Worm (Caenorhabditis elegans) whole organism, L3 larva: ENCODE measurements around the gene T08H10.3.
A peak's percentile ranks its signal among the peaks of the same experiment; 100 is the strongest.

Experiments
- ZK546.5 ChIP-seq: sonication (generic microtip); optimal IDR thresholded peaks from 2 replicates; lab custom pipeline; 2017; ENCODE audit warnings: missing biosample characterization, missing genetic modification characterization
- aly-2 ChIP-seq: fragments of 150-350 bp; optimal IDR thresholded peaks from 2 replicates; lab custom pipeline; 2014; ENCODE audit warnings: missing biosample characterization, missing genetic modification characterization
- ama-1 ChIP-seq: fragments of 150-350 bp; optimal IDR thresholded peaks from 2 replicates; lab custom pipeline; 2018
- ceh-16 ChIP-seq: sonication (generic microtip); optimal IDR thresholded peaks from 2 replicates; lab custom pipeline; 2017; ENCODE audit warnings: missing biosample characterization, missing genetic modification characterization
- ceh-28 ChIP-seq: fragments of 150-350 bp; optimal IDR thresholded peaks from 2 replicates; lab custom pipeline; 2014; ENCODE audit warnings: missing biosample characterization, missing genetic modification reagents, missing genetic modification characterization
- ceh-82 ChIP-seq: fragments of 150-350 bp; optimal IDR thresholded peaks from 2 replicates; lab custom pipeline; 2014; ENCODE audit warnings: missing biosample characterization, missing genetic modification characterization
- ceh-9 ChIP-seq: sonication (generic microtip); optimal IDR thresholded peaks from 2 replicates; lab custom pipeline; 2018; ENCODE audit warnings: missing biosample characterization, missing genetic modification characterization
- daf-12 ChIP-seq: fragments of 150-350 bp; optimal IDR thresholded peaks from 2 replicates; lab custom pipeline; 2014; ENCODE audit warnings: missing biosample characterization, missing genetic modification reagents, missing genetic modification characterization
- egl-27 ChIP-seq: sonication (generic microtip); optimal IDR thresholded peaks from 4 replicates; lab custom pipeline; 2017; ENCODE audit warnings: missing biosample characterization, missing genetic modification reagents, missing genetic modification characterization
- egl-5 ChIP-seq: fragments of 150-350 bp; optimal IDR thresholded peaks from 2 replicates; lab custom pipeline; 2017; ENCODE audit warnings: missing biosample characterization, missing genetic modification reagents, missing genetic modification characterization, inconsistent platforms
- elt-1 ChIP-seq: fragments of 150-350 bp; optimal IDR thresholded peaks from 2 replicates; lab custom pipeline; 2014; ENCODE audit warnings: missing biosample characterization, missing genetic modification characterization
- elt-2 ChIP-seq: sonication (generic microtip); optimal IDR thresholded peaks from 2 replicates; lab custom pipeline; 2016; ENCODE audit warnings: missing genetic modification reagents, mild to moderate bottlenecking, missing genetic modification characterization, missing compliant biosample characterization
- elt-3 ChIP-seq, 3 experiments: fragments of 150-350 bp in 1 of 3; sonication (generic microtip) in 2 of 3; optimal IDR thresholded peaks; 2 replicates in 2 of 3; 4 replicates in 1 of 3; lab custom pipeline; 2014 to 2017; ENCODE audit warnings: missing biosample characterization in 3 of 3, missing genetic modification characterization in 3 of 3
- eor-1 ChIP-seq, 2 experiments: fragments of 150-350 bp; optimal IDR thresholded peaks; 2 replicates each; lab custom pipeline; 2014 to 2018; ENCODE audit warnings: missing biosample characterization in 2 of 2, missing genetic modification characterization in 2 of 2
- fkh-10 ChIP-seq: sonication (generic microtip); optimal IDR thresholded peaks from 2 replicates; lab custom pipeline; 2017; ENCODE audit warnings: missing biosample characterization, missing genetic modification reagents, missing genetic modification characterization
- fkh-2 ChIP-seq: fragments of 150-350 bp; optimal IDR thresholded peaks from 2 replicates; lab custom pipeline; 2014; ENCODE audit warnings: missing biosample characterization, missing genetic modification reagents, missing genetic modification characterization
- fos-1 ChIP-seq: fragments of 150-350 bp; optimal IDR thresholded peaks from 2 replicates; lab custom pipeline; 2014; ENCODE audit warnings: missing biosample characterization, missing genetic modification characterization
- hmg-11 ChIP-seq: sonication (generic microtip); optimal IDR thresholded peaks from 2 replicates; lab custom pipeline; 2016; ENCODE audit warnings: missing genetic modification characterization, missing compliant biosample characterization
- jun-1 ChIP-seq: fragments of 150-350 bp; optimal IDR thresholded peaks from 2 replicates; lab custom pipeline; 2014; ENCODE audit warnings: missing biosample characterization, missing genetic modification reagents, missing genetic modification characterization
- lin-15B ChIP-seq: fragments of 150-350 bp; optimal IDR thresholded peaks from 2 replicates; lab custom pipeline; 2014; ENCODE audit warnings: missing biosample characterization, missing genetic modification characterization
- lin-39 ChIP-seq: fragments of 150-350 bp; optimal IDR thresholded peaks from 2 replicates; lab custom pipeline; 2018; ENCODE audit warnings: missing biosample characterization, missing genetic modification reagents, missing genetic modification characterization
- lsy-12 ChIP-seq: sonication (generic microtip); optimal IDR thresholded peaks from 2 replicates; lab custom pipeline; 2016; ENCODE audit warnings: mild to moderate bottlenecking, missing genetic modification characterization, missing compliant biosample characterization
- mdl-1 ChIP-seq: fragments of 150-350 bp; optimal IDR thresholded peaks from 2 replicates; lab custom pipeline; 2014; ENCODE audit warnings: missing biosample characterization, missing genetic modification characterization
- mml-1 ChIP-seq: fragments of 150-350 bp; sonication (generic microtip); optimal IDR thresholded peaks from 3 replicates; lab custom pipeline; 2014; ENCODE audit warnings: missing biosample characterization, missing genetic modification characterization
- nhr-11 ChIP-seq: fragments of 150-350 bp; optimal IDR thresholded peaks from 2 replicates; lab custom pipeline; 2014; ENCODE audit warnings: missing biosample characterization, missing genetic modification characterization
- nhr-12 ChIP-seq: fragments of 150-350 bp; optimal IDR thresholded peaks from 2 replicates; lab custom pipeline; 2014; ENCODE audit warnings: missing biosample characterization, missing genetic modification characterization
- nhr-23 ChIP-seq: fragments of 150-350 bp; optimal IDR thresholded peaks from 2 replicates; lab custom pipeline; 2014; ENCODE audit warnings: missing biosample characterization, missing genetic modification reagents, missing genetic modification characterization
- nhr-237 ChIP-seq: fragments of 150-350 bp; optimal IDR thresholded peaks from 2 replicates; lab custom pipeline; 2014; ENCODE audit warnings: missing biosample characterization, missing genetic modification characterization
- nhr-43 ChIP-seq: sonication (generic microtip); optimal IDR thresholded peaks from 2 replicates; lab custom pipeline; 2016; ENCODE audit warnings: mild to moderate bottlenecking, missing genetic modification characterization, missing compliant biosample characterization; ENCODE audit not compliant: poor library complexity, severe bottlenecking
- nhr-67 ChIP-seq: fragments of 150-350 bp; optimal IDR thresholded peaks from 2 replicates; lab custom pipeline; 2014; ENCODE audit warnings: missing biosample characterization, missing genetic modification characterization
- nhr-76 ChIP-seq: fragments of 150-350 bp; sonication (generic microtip); optimal IDR thresholded peaks from 5 replicates; lab custom pipeline; 2014; ENCODE audit warnings: missing biosample characterization, missing genetic modification characterization
- nhr-77 ChIP-seq: fragments of 150-350 bp; optimal IDR thresholded peaks from 2 replicates; lab custom pipeline; 2014; ENCODE audit warnings: missing biosample characterization, missing genetic modification characterization
- pha-4 ChIP-seq: fragments of 150-350 bp; optimal IDR thresholded peaks from 2 replicates; lab custom pipeline; 2014; ENCODE audit warnings: missing biosample characterization, missing genetic modification reagents, missing genetic modification characterization
- pqm-1 ChIP-seq: fragments of 150-350 bp; optimal IDR thresholded peaks from 2 replicates; lab custom pipeline; 2017; ENCODE audit warnings: missing biosample characterization, missing genetic modification characterization, inconsistent platforms
- sea-2 ChIP-seq: fragments of 150-350 bp; sonication (generic microtip); optimal IDR thresholded peaks from 4 replicates; lab custom pipeline; 2014; ENCODE audit warnings: missing biosample characterization, missing genetic modification reagents, missing genetic modification characterization
- skn-1 ChIP-seq: fragments of 150-350 bp; optimal IDR thresholded peaks from 2 replicates; lab custom pipeline; 2014; ENCODE audit warnings: missing biosample characterization, missing genetic modification characterization
- snpc-4 ChIP-seq: fragments of 150-350 bp; optimal IDR thresholded peaks from 2 replicates; lab custom pipeline; 2014; ENCODE audit warnings: missing biosample characterization, missing genetic modification characterization
- unc-39 ChIP-seq: sonication (generic microtip); optimal IDR thresholded peaks from 4 replicates; lab custom pipeline; 2017; ENCODE audit warnings: missing biosample characterization, missing genetic modification characterization
- unc-62 ChIP-seq: fragments of 150-350 bp; sonication (generic microtip); optimal IDR thresholded peaks from 4 replicates; lab custom pipeline; 2014; ENCODE audit warnings: missing biosample characterization, missing genetic modification reagents, missing genetic modification characterization
- zag-1 ChIP-seq: fragments of 150-350 bp; optimal IDR thresholded peaks from 2 replicates; lab custom pipeline; 2014; ENCODE audit warnings: missing biosample characterization, missing genetic modification characterization
- ztf-4 ChIP-seq: fragments of 150-350 bp; optimal IDR thresholded peaks from 2 replicates; lab custom pipeline; 2014; ENCODE audit warnings: missing biosample characterization, missing genetic modification characterization

Gene T08H10.3

DNA sequence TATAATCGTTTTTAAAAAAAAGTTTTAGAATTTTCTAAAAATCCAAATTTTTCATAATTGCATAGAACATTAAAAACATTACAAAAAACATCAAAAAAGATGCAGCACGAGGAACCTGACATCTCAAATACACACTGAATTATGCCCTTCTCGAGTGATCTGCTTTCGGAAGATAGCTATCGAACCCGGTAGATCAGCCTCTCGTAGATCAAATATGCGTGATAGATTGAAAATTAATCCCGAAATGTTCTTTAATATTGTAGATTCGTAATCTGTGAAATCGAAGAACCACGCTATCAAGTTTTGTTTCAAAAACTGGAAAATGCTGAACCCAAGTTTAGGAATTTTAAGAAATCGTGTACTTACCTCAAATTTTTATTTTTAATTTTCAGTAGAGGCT, 10.7 kb downstream of the T08H10.3 start:
- peak; percentile 53 for TF ChIP-seq elt-1 (tag; lab: Kevin White, UChicago)
- TF ChIP-seq pqm-1 (tag; lab: Kevin White, UChicago) = no peak

DNA sequence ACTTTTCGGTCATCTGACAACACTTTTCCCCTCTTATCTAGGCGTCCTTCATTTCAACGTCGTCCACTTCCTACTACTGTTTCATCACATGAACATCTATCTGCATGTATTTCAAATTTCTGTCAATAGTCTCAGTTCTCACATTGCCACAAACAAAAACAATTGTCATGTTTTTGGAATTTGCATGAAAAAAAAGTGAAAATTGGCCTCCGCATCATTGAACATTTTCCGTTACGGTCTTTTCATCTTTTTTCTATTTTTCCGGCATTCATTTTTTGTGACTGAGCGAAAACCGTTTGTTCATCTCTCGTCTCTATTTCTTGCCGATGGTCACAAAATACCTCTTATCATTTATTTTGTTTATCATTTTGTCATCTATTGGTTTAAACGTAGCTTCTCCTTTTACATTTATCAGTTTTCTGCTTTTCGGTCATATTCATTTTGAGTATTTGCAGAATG, 11.9 kb downstream of the T08H10.3 start, which contains the start of gene exc-15:
TSS of gene exc-15 (plus strand) at position 411 of the 459 bp plus-strand sequence.
- TF ChIP-seq skn-1 (tag; lab: Kevin White, UChicago) (no peak), fos-1 (tag; lab: Kevin White, UChicago) (no peak), hmg-11 (tag; lab: Kevin White, UChicago) (no peak), eor-1 (tag; optimal IDR thresholded peaks at IDR 0.05; lab: Kevin White, UChicago) (no peak), pqm-1 (tag; lab: Kevin White, UChicago) (peak; percentile 48), fkh-2 (tag; lab: Kevin White, UChicago) (no peak), ceh-9 (tag; lab: Kevin White, UChicago) (no peak), lsy-12 (tag; lab: Kevin White, UChicago) (no peak), elt-1 (tag; lab: Kevin White, UChicago) (no peak), nhr-237 (no peak), egl-5 (tag; lab: Kevin White, UChicago) (no peak), snpc-4 (tag; lab: Kevin White, UChicago) (no peak), nhr-76 (tag; lab: Kevin White, UChicago) (no peak), elt-3 (tag; optimal IDR thresholded peaks at IDR 0.05; lab: Kevin White, UChicago) (no peak), lin-39 (tag; lab: Kevin White, UChicago) (no peak), ZK546.5 (tag; lab: Kevin White, UChicago) (no peak), nhr-23 (tag; lab: Kevin White, UChicago) (peak; percentile 25), elt-2 (tag; lab: Kevin White, UChicago) (peak; percentile 91), nhr-43 (tag; lab: Kevin White, UChicago) (peak; percentile 24), pha-4 (tag; lab: Kevin White, UChicago) (peak; percentile 18), egl-27 (no peak), mdl-1 (tag; lab: Kevin White, UChicago) (no peak), nhr-77 (tag; lab: Kevin White, UChicago) (no peak), fkh-10 (no peak), ama-1 (lab: Kevin White, UChicago) (no peak), mml-1 (tag; lab: Kevin White, UChicago) (no peak), aly-2 (no peak), ceh-16 (tag; lab: Kevin White, UChicago) (no peak), nhr-11 (tag; lab: Kevin White, UChicago) (no peak), sea-2 (GFP tag; lab: Kevin White, UChicago) (no peak), zag-1 (no peak), lin-15B (no peak), jun-1 (no peak), daf-12 (tag; lab: Kevin White, UChicago) (no peak), unc-62 (no peak), ceh-28 (tag; lab: Kevin White, UChicago) (peak; percentile 11), nhr-67 (tag; lab: Kevin White, UChicago) (no peak)

DNA sequence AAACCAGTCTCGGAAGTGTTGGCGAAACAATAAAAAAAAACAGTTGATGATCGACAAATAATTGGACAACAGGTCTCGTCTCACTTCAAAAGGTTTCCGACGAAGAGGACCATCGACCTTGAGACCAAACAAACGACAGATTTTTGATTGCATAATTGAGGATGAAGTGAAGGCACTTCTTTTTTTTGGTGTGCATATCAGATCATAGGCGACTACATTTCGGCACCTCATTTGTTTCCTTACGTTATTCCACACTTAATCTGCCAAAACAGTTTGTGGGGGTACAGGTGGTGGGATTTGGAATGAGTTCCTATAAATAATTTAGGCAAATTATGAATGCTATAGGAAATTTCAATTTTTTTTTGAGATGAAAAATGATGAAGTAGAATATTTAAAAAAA, 15.5 kb downstream of the T08H10.3 start:
- TF ChIP-seq eor-1 (tag; optimal IDR thresholded peaks at IDR 0.05; lab: Kevin White, UChicago) (no peak), egl-27 (no peak), elt-2 (tag; lab: Kevin White, UChicago) (peak; percentile 1), ama-1 (lab: Kevin White, UChicago) (peak; percentile 61)

DNA sequence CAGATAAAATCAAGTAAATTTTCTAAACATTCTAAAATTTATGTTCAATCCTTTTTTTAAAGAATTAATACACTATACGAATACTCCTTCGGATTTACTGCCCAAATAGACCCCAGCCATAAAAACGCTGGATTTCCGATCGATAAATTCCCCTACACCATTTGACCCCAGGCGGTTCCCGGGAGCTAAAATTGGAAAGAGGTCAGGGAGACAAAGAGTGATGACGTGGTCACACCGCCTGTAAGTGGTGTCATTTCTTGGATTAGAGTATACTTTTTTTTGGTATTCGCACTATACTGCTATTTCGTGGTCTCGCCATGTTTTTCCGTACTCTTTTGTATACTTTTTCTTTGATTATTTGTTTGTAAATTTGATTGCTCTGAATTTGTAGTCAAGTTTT, 16.7 kb downstream of the T08H10.3 start:
- no peak for TF ChIP-seq egl-27

DNA sequence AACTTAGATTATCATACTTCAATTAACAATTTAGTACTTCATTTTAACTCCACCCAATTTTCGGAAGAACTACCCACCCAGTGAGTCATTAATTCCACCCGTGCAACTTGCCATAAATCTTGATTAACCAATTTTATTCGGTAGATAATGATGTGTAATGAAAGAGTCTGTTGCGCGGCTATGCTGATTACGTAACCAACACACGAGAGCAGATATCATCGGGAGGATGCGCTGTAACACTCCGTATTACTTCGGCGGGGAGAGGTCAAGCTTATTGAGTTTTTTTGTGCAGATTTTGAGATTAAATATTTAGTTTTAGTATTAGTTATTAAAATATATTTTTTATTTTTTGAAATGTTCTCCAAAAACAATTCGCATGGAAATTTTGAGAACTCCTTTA, 17.8 kb downstream of the T08H10.3 start:
- TF ChIP-seq ztf-4 (tag; lab: Kevin White, UChicago) (no peak), nhr-77 (tag; lab: Kevin White, UChicago) (no peak), fkh-10 (no peak), sea-2 (GFP tag; lab: Kevin White, UChicago) (no peak), unc-39 (tag; lab: Kevin White, UChicago) (no peak), nhr-12 (tag; lab: Kevin White, UChicago) (no peak), ceh-82 (tag; lab: Kevin White, UChicago) (no peak), eor-1 (tag; optimal IDR thresholded peaks at IDR 0.05; lab: Kevin White, UChicago) (no peak), nhr-11 (tag; lab: Kevin White, UChicago) (no peak), ceh-28 (tag; lab: Kevin White, UChicago) (no peak), zag-1 (no peak), snpc-4 (tag; lab: Kevin White, UChicago) (no peak), ama-1 (lab: Kevin White, UChicago) (no peak), jun-1 (no peak), elt-1 (tag; lab: Kevin White, UChicago) (no peak), ceh-16 (tag; lab: Kevin White, UChicago) (no peak)
